Fruit fly (Drosophila melanogaster): ENCODE measurements around the gene CG32061.

The CG32061 gene

DNA sequence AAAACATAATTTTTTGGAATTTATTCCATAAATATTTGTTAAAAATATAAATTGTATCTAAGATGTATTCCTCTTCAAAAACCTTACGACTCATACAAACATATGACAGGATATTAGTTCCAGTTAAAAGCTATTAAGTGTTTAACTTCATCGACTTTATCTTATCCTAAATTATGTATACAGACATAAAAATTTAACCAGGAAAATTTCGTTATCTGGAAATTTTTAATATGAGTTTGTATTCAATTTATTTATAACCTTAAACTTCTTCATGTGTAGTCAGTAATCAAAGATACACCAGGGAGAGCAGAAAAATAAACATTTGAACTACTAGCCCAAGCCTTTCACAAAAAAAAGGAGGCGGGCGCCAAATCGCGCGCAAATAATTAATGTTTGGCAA is 34.1 kb upstream of the CG32061 start:
- TF ChIP-seq HLH106 (tag; optimal IDR thresholded peaks at IDR 0.05) (no peak), pan (optimal IDR thresholded peaks at IDR 0.05) (no peak), Rel (GFP tag; optimal IDR thresholded peaks at IDR 0.05) (no peak), Rel (tag; optimal IDR thresholded peaks at IDR 0.05) (no peak), sv (GFP tag; optimal IDR thresholded peaks at IDR 0.05) (no peak), sage (GFP tag; optimal IDR thresholded peaks at IDR 0.05) (no peak), Mio (GFP tag; optimal IDR thresholded peaks at IDR 0.05) (no peak)

DNA sequence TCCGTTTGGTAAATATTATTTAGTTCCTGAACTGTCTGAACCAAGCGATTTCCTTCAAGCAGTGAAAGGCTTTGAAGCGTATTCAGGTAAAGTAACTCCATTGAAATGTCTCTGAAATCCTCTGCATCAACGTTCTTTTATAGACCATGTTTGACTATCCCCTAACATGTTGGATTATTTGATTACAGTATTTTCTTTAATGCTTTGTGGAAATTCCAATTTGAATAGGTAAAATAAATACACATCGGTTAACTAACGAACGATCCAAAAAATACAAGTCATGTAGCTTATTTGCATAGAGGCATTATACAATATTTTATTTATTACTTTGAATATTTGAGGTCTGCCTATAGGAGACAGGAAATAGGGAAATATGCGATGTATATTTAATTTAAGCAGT is 31.7 kb upstream of the CG32061 start, which contains the start of gene Ir67b:
Ir67b (minus strand) TSS at position 101 of the 400 bp plus-strand sequence.
- no peak for TF ChIP-seq usp (GFP tag; optimal IDR thresholded peaks at IDR 0.05)
- no peak for TF ChIP-seq GATAd (GFP tag; optimal IDR thresholded peaks at IDR 0.05)
- TF ChIP-seq HLH106 (tag; optimal IDR thresholded peaks at IDR 0.05): no peak
- no peak for TF ChIP-seq rgr (GFP tag; optimal IDR thresholded peaks at IDR 0.05)
- no peak for TF ChIP-seq brk (GFP tag; optimal IDR thresholded peaks at IDR 0.05)
- no peak for TF ChIP-seq jim (GFP tag; optimal IDR thresholded peaks at IDR 0.05)
- no peak for TF ChIP-seq sage (GFP tag; optimal IDR thresholded peaks at IDR 0.05)
- no peak for TF ChIP-seq dmrt93B (GFP tag; optimal IDR thresholded peaks at IDR 0.05)
- no peak for TF ChIP-seq Jra (GFP tag; optimal IDR thresholded peaks at IDR 0.05)
- no peak for TF ChIP-seq N (GFP tag; optimal IDR thresholded peaks at IDR 0.05)
- no peak for TF ChIP-seq br (GFP tag; optimal IDR thresholded peaks at IDR 0.05)
- no peak for TF ChIP-seq fru (GFP tag; optimal IDR thresholded peaks at IDR 0.05)

DNA sequence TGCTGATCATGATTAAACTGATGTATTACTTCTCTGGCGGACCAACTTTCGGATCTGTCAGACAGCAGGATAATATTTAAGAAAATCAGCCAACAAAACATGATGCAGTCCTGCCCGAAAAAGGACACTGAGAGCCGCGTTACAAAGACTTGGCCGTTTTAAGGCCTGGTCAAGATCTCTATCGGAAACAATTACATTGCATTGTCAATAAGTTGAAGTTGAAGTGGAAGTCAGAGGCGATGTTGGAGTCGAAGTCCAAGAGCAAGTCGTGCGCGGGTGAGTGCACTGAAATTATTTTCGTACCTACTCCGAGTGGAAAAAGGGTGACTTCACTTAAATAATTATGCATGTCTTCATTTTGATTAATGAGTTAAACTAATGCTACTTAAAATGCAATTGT is 29.6 kb upstream of the CG32061 start, which contains the start of gene Ir67c:
Ir67c (minus strand) TSS at position 101 of the 400 bp plus-strand sequence.
- TF ChIP-seq HLH106 (tag; optimal IDR thresholded peaks at IDR 0.05) (no peak), tai (GFP tag; optimal IDR thresholded peaks at IDR 0.05) (no peak), foxo (GFP tag; optimal IDR thresholded peaks at IDR 0.05) (no peak), dl (GFP tag; optimal IDR thresholded peaks at IDR 0.05; ENCODE audit: insufficient read depth in 1 of 2, partially characterized antibody in 2 of 2) (no peak), Hr78 (GFP tag; optimal IDR thresholded peaks at IDR 0.05) (no peak), CG32264 (GFP tag; optimal IDR thresholded peaks at IDR 0.05) (no peak), dmrt93B (GFP tag; optimal IDR thresholded peaks at IDR 0.05) (no peak), jim (GFP tag; optimal IDR thresholded peaks at IDR 0.05) (no peak), rgr (GFP tag; optimal IDR thresholded peaks at IDR 0.05) (no peak), Myc (optimal IDR thresholded peaks at IDR 0.05) (no peak), dsf (GFP tag; optimal IDR thresholded peaks at IDR 0.05; ENCODE audit: borderline replicate concordance) (no peak)

DNA sequence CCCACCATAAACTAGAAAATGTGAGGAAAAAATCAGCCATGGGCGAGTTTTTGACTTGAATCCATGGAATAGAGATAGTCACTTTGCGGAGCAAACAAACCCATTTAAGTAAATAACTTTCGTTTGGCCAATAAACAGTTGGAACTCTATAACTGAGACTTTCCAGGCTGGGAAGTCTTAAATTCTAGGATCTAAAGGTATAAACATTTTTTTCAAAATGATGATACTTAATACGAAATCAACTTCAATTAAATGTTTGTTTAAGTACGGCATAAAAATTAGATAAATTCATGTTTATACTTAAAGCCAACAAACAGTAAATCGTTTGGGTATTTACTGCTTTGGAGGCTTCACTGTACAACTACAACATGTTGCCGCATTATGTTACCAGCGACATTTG is 23.7 kb upstream of the CG32061 start:
- TF ChIP-seq Jra (GFP tag; optimal IDR thresholded peaks at IDR 0.05) (no peak), Myc (optimal IDR thresholded peaks at IDR 0.05) (no peak), h (GFP tag; optimal IDR thresholded peaks at IDR 0.05) (no peak), Hr83 (GFP tag; optimal IDR thresholded peaks at IDR 0.05; ENCODE audit: poor library complexity, severe bottlenecking) (no peak), foxo (GFP tag; optimal IDR thresholded peaks at IDR 0.05) (no peak), pan (optimal IDR thresholded peaks at IDR 0.05) (no peak), OdsH (GFP tag; optimal IDR thresholded peaks at IDR 0.05) (no peak), sv (GFP tag; optimal IDR thresholded peaks at IDR 0.05) (no peak), woc (GFP tag; optimal IDR thresholded peaks at IDR 0.05) (no peak), GATAd (GFP tag; optimal IDR thresholded peaks at IDR 0.05) (no peak), fru (GFP tag; optimal IDR thresholded peaks at IDR 0.05) (no peak), dsf (GFP tag; optimal IDR thresholded peaks at IDR 0.05; ENCODE audit: borderline replicate concordance) (no peak), HLH106 (tag; optimal IDR thresholded peaks at IDR 0.05) (no peak), Dfd (GFP tag; optimal IDR thresholded peaks at IDR 0.05) (no peak), dl (GFP tag; optimal IDR thresholded peaks at IDR 0.05; ENCODE audit: insufficient read depth in 1 of 2, partially characterized antibody in 2 of 2) (no peak), psq (GFP tag; optimal IDR thresholded peaks at IDR 0.05) (no peak), Mio (GFP tag; optimal IDR thresholded peaks at IDR 0.05) (no peak), N (GFP tag; optimal IDR thresholded peaks at IDR 0.05) (no peak), jim (GFP tag; optimal IDR thresholded peaks at IDR 0.05) (no peak)

DNA sequence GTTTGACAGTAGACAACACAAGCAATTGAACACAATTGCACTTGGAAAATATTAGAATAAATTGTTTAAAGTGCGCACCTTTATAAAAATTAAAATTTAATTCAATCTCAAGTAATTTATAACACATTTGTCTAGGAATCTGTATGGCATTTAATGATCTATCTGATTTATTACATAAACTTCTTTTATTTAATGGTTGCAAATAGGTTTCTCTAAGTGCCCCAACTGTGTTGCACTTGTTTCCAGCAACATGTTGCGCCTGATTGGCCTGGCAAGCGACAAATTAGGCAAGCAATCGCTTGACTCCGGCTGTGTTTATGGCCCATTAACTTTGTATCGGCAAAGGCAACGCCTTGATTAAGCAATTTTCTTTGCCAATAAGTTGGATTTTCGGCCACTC is 23.1 kb upstream of the CG32061 start:
- TF ChIP-seq dmrt93B (GFP tag; optimal IDR thresholded peaks at IDR 0.05): no peak
- no peak for TF ChIP-seq CG32264 (GFP tag; optimal IDR thresholded peaks at IDR 0.05)
- TF ChIP-seq HLH106 (tag; optimal IDR thresholded peaks at IDR 0.05): no peak
- TF ChIP-seq pan (optimal IDR thresholded peaks at IDR 0.05): no peak

DNA sequence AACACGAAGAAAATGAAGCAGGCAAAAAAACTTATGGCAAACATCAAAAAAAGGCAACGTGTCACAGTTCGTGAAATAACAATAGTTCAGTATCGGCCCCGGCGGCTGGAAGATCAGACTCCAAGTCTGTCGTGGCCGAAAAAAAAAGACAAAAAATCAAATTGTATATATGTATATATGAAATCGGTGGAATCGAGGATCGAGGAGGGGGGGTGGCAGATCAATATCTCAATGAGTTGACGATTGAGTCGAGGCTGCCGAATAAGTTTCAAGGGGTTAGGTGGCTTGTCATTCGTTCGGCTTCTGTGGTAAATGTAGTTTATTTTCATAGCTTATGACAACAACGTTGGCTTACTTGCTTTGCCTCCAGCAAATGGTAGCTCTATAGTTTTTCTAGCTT is 21.1 kb upstream of the CG32061 start:
- TF ChIP-seq Hr78 (GFP tag; optimal IDR thresholded peaks at IDR 0.05) (no peak), tai (GFP tag; optimal IDR thresholded peaks at IDR 0.05) (no peak), Myc (optimal IDR thresholded peaks at IDR 0.05) (no peak), pan (optimal IDR thresholded peaks at IDR 0.05) (no peak), fru (GFP tag; optimal IDR thresholded peaks at IDR 0.05) (no peak), Dfd (GFP tag; optimal IDR thresholded peaks at IDR 0.05) (no peak), CG32264 (GFP tag; optimal IDR thresholded peaks at IDR 0.05) (no peak), usp (GFP tag; optimal IDR thresholded peaks at IDR 0.05) (no peak), rgr (GFP tag; optimal IDR thresholded peaks at IDR 0.05) (no peak), foxo (GFP tag; optimal IDR thresholded peaks at IDR 0.05) (no peak), Hr83 (GFP tag; optimal IDR thresholded peaks at IDR 0.05; ENCODE audit: poor library complexity, severe bottlenecking) (no peak)

Measured in whole organism, wandering third instar larva.